Worm (Caenorhabditis elegans): ENCODE measurements around the gene nhr-249.

- TF ChIP-seq mdl-1 (tag; optimal IDR thresholded peaks at IDR 0.05) = no peak
- TF ChIP-seq aly-2 (tag; optimal IDR thresholded peaks at IDR 0.05) = no peak
- TF ChIP-seq peb-1 (tag; optimal IDR thresholded peaks at IDR 0.05) = no peak
- TF ChIP-seq sem-4 (tag; optimal IDR thresholded peaks at IDR 0.05) = no peak
- TF ChIP-seq nhr-12 (tag; optimal IDR thresholded peaks at IDR 0.05) = no peak
- TF ChIP-seq ztf-11 (tag; optimal IDR thresholded peaks at IDR 0.05) = no peak
Observed at ce11 chrIV:7018623-7019022, 46.3 kb upstream of the nhr-249 start.

Measured in whole organism, L2 larva.